Worm (Caenorhabditis elegans) whole organism, late embryonic: ENCODE measurements around the gene inx-2.

ENCODE experiments used
- C08G9.2 ChIP-seq: sonication (generic microtip); optimal IDR thresholded peaks from 2 replicates; lab custom pipeline; 2016; ENCODE audit warnings: mild to moderate bottlenecking, missing genetic modification characterization, moderate library complexity, missing compliant biosample characterization
- ama-1 ChIP-seq: fragments of 150-350 bp; optimal IDR thresholded peaks from 2 replicates; lab custom pipeline; 2014
- ceh-24 ChIP-seq: sonication (generic microtip); optimal IDR thresholded peaks from 2 replicates; lab custom pipeline; 2016; ENCODE audit warnings: mild to moderate bottlenecking, missing genetic modification characterization, missing compliant biosample characterization
- hlh-8 ChIP-seq: sonication (generic microtip); optimal IDR thresholded peaks from 2 replicates; lab custom pipeline; 2016; ENCODE audit warnings: missing genotype, missing genetic modification characterization, missing compliant biosample characterization
- lin-11 ChIP-seq: fragments of 200-800 bp; sonication (Bioruptor generic); optimal IDR thresholded peaks from 2 replicates; lab custom pipeline; 2018; ENCODE audit warnings: mild to moderate bottlenecking, missing genetic modification characterization, missing compliant biosample characterization
- nhr-11 ChIP-seq: fragments of 150-350 bp; optimal IDR thresholded peaks from 2 replicates; lab custom pipeline; 2014; ENCODE audit warnings: missing biosample characterization, missing genetic modification characterization
- nhr-232 ChIP-seq: sonication (generic microtip); optimal IDR thresholded peaks from 2 replicates; lab custom pipeline; 2016; ENCODE audit warnings: missing genetic modification characterization, missing compliant biosample characterization
- npax-4 ChIP-seq: sonication (generic microtip); optimal IDR thresholded peaks from 2 replicates; lab custom pipeline; 2016; ENCODE audit warnings: missing genetic modification characterization, missing compliant biosample characterization
- pqm-1 ChIP-seq: sonication (generic microtip); optimal IDR thresholded peaks from 2 replicates; lab custom pipeline; 2016; ENCODE audit warnings: missing genetic modification characterization, missing compliant biosample characterization
- sox-4 ChIP-seq: sonication (generic microtip); optimal IDR thresholded peaks from 2 replicates; lab custom pipeline; 2017; ENCODE audit warnings: mild to moderate bottlenecking, missing genetic modification characterization, inconsistent platforms, missing compliant biosample characterization

- no peak for TF ChIP-seq nhr-11
- TF ChIP-seq ceh-24 (tag; lab: Kevin White, UChicago): no peak
- no peak for TF ChIP-seq npax-4
- TF ChIP-seq ama-1: no peak
- no peak for TF ChIP-seq hlh-8 (tag; lab: Kevin White, UChicago)
- no peak for TF ChIP-seq pqm-1 (tag; lab: Kevin White, UChicago)
- no peak for TF ChIP-seq nhr-232 (tag; lab: Kevin White, UChicago)
- no peak for TF ChIP-seq sox-4 (tag; lab: Kevin White, UChicago)
- TF ChIP-seq lin-11 (tag; lab: Kevin White, UChicago): no peak
- TF ChIP-seq C08G9.2 (tag; lab: Kevin White, UChicago): no peak
Measured at ce11 chrX:11287617-11288016, 8.9 kb downstream of the inx-2 start, which contains the start of gene F38B2.4.
